Fruit fly (Drosophila melanogaster) whole organism, embryonic: ENCODE data around the gene Pmm2.

Experiments
- Atf3 ChIP-seq: fragments of 200-800 bp; sonication (Bioruptor generic); optimal IDR thresholded peaks from 3 replicates; lab custom pipeline; 2016; ENCODE audit warnings: missing biosample characterization, missing genetic modification characterization
- Bteb2 ChIP-seq: fragments of 200-800 bp; sonication (Bioruptor generic); optimal IDR thresholded peaks from 2 replicates; lab custom pipeline; 2016; ENCODE audit warnings: missing biosample characterization, missing genetic modification characterization
- CG10959 ChIP-seq: fragments of 200-800 bp; sonication (Bioruptor generic); IDR thresholded peaks from 2 replicates; pipeline ENCODE4 v1.3.6; 2022; ENCODE audit warnings: missing biosample characterization, missing genetic modification characterization
- CG10979 ChIP-seq: fragments of 200-800 bp; sonication (Bioruptor generic); optimal IDR thresholded peaks from 2 replicates; lab custom pipeline; 2018; ENCODE audit warnings: missing biosample characterization, mild to moderate bottlenecking, missing genetic modification characterization, moderate library complexity
- CG11504 ChIP-seq: fragments of 200-800 bp; sonication (Bioruptor generic); optimal IDR thresholded peaks from 3 replicates; lab custom pipeline; 2019; ENCODE audit warnings: missing biosample characterization, mild to moderate bottlenecking, missing genetic modification characterization, moderate library complexity
- CG13624 ChIP-seq: fragments of 200-800 bp; sonication (Bioruptor generic); optimal IDR thresholded peaks from 2 replicates; lab custom pipeline; 2016; ENCODE audit warnings: missing biosample characterization, missing genetic modification characterization
- CG13894 ChIP-seq: fragments of 200-800 bp; sonication (Bioruptor generic); optimal IDR thresholded peaks from 3 replicates; lab custom pipeline; 2018; ENCODE audit warnings: missing biosample characterization, mild to moderate bottlenecking, missing genetic modification characterization, moderate library complexity
- CG14014 ChIP-seq: fragments of 200-800 bp; sonication (Bioruptor generic); IDR thresholded peaks from 2 replicates; pipeline ENCODE4 v1.3.6; 2022; ENCODE audit warnings: missing biosample characterization, missing genetic modification characterization
- CG17612 ChIP-seq: fragments of 200-800 bp; sonication (Bioruptor generic); IDR thresholded peaks from 2 replicates; pipeline ENCODE4 v1.3.6; 2022; ENCODE audit warnings: missing biosample characterization, missing genetic modification characterization
- CG18619 ChIP-seq: fragments of 200-800 bp; sonication (Bioruptor generic); optimal IDR thresholded peaks from 3 replicates; lab custom pipeline; 2017; ENCODE audit warnings: missing biosample characterization, mild to moderate bottlenecking, missing genetic modification characterization
- CG32532 ChIP-seq: fragments of 200-800 bp; sonication (Bioruptor generic); IDR thresholded peaks from 2 replicates; pipeline ENCODE4 v1.3.6; 2022; ENCODE audit warnings: missing biosample characterization, missing genetic modification characterization
- CG32767 ChIP-seq: fragments of 200-800 bp; sonication (Bioruptor generic); IDR thresholded peaks from 2 replicates; pipeline ENCODE4 v1.3.6; 2022; ENCODE audit warnings: missing biosample characterization, missing genetic modification characterization
- CG34376 ChIP-seq: fragments of 200-800 bp; sonication (Bioruptor generic); optimal IDR thresholded peaks from 2 replicates; lab custom pipeline; 2018; ENCODE audit warnings: missing biosample characterization, mild to moderate bottlenecking, missing genetic modification characterization
- CG4328 ChIP-seq: fragments of 200-800 bp; sonication (Bioruptor generic); optimal IDR thresholded peaks from 3 replicates; lab custom pipeline; 2017; ENCODE audit warnings: missing biosample characterization, missing genetic modification reagents, missing genetic modification characterization
- CG4617 ChIP-seq: fragments of 200-800 bp; sonication (Bioruptor generic); optimal IDR thresholded peaks from 3 replicates; lab custom pipeline; 2016; ENCODE audit warnings: missing biosample characterization, missing genetic modification characterization, borderline replicate concordance
- CG5953 ChIP-seq: fragments of 200-800 bp; sonication (Bioruptor generic); IDR thresholded peaks from 2 replicates; pipeline ENCODE4 v1.3.6; 2022; ENCODE audit warnings: missing biosample characterization, missing genetic modification characterization
- CG8388 ChIP-seq: fragments of 200-800 bp; sonication (Bioruptor generic); optimal IDR thresholded peaks from 2 replicates; lab custom pipeline; 2019; ENCODE audit warnings: missing biosample characterization, mild to moderate bottlenecking, missing genetic modification characterization, moderate library complexity
- CG8924 ChIP-seq: fragments of 200-800 bp; optimal IDR thresholded peaks from 3 replicates; lab custom pipeline; 2019; ENCODE audit warnings: missing biosample characterization, mild to moderate bottlenecking, missing genetic modification characterization, moderate library complexity
- CrebB ChIP-seq: fragments of 200-800 bp; sonication (Bioruptor generic); optimal IDR thresholded peaks from 3 replicates; lab custom pipeline; 2018; ENCODE audit warnings: missing biosample characterization, mild to moderate bottlenecking, missing genetic modification characterization
- Dek ChIP-seq: fragments of 200-800 bp; sonication (Bioruptor generic); optimal IDR thresholded peaks from 3 replicates; lab custom pipeline; 2019; ENCODE audit warnings: missing biosample characterization, mild to moderate bottlenecking, missing genetic modification characterization, moderate library complexity
- Dip2 ChIP-seq: fragments of 200-800 bp; sonication (Bioruptor generic); IDR thresholded peaks from 2 replicates; pipeline ENCODE4 v1.3.6; 2022; ENCODE audit warnings: missing biosample characterization, missing genetic modification characterization
- Dp ChIP-seq: fragments of 200-800 bp; sonication (Bioruptor generic); optimal IDR thresholded peaks from 2 replicates; lab custom pipeline; 2018; ENCODE audit warnings: missing biosample characterization, mild to moderate bottlenecking, missing genetic modification characterization, moderate library complexity
- E2f1 ChIP-seq: fragments of 200-800 bp; sonication (Bioruptor generic); IDR thresholded peaks from 2 replicates; pipeline ENCODE4 v1.3.6; 2022; ENCODE audit warnings: missing biosample characterization, missing genetic modification characterization
- Fer1 ChIP-seq: fragments of 200-800 bp; sonication (Bioruptor generic); optimal IDR thresholded peaks from 2 replicates; lab custom pipeline; 2017; ENCODE audit warnings: missing biosample characterization, mild to moderate bottlenecking, missing genetic modification characterization
- HmgD ChIP-seq: fragments of 200-800 bp; sonication (Bioruptor generic); optimal IDR thresholded peaks from 3 replicates; lab custom pipeline; 2016; ENCODE audit warnings: missing biosample characterization, missing genetic modification characterization
- Hr51 ChIP-seq, 2 experiments: fragments of 200-800 bp; sonication (Bioruptor generic); optimal IDR thresholded peaks; 2 replicates in 1 of 2; 3 replicates in 1 of 2; lab custom pipeline; 2016 to 2018; ENCODE audit warnings: missing biosample characterization in 2 of 2, missing genetic modification characterization in 2 of 2, mild to moderate bottlenecking in 1 of 2, moderate library complexity in 1 of 2
- Mrtf ChIP-seq: fragments of 200-800 bp; sonication (Bioruptor generic); IDR thresholded peaks from 3 replicates; pipeline ENCODE4 v1.3.6; 2022; ENCODE audit warnings: missing biosample characterization, missing genetic modification characterization
- Nf-YA ChIP-seq: fragments of 200-800 bp; sonication (Bioruptor generic); IDR thresholded peaks from 2 replicates; pipeline ENCODE4 v1.3.6; 2022; ENCODE audit warnings: missing biosample characterization, missing genetic modification characterization
- NfI ChIP-seq: fragments of 200-800 bp; sonication (Bioruptor generic); optimal IDR thresholded peaks from 3 replicates; lab custom pipeline; 2018; ENCODE audit warnings: missing biosample characterization, mild to moderate bottlenecking, missing genetic modification characterization, moderate library complexity
- Sox100B ChIP-seq: fragments of 200-800 bp; sonication (Bioruptor generic); optimal IDR thresholded peaks from 3 replicates; lab custom pipeline; 2018; ENCODE audit warnings: missing biosample characterization, mild to moderate bottlenecking, missing genetic modification characterization
- Spps ChIP-seq: fragments of 200-800 bp; sonication (Bioruptor generic); optimal IDR thresholded peaks from 2 replicates; lab custom pipeline; 2018; ENCODE audit warnings: missing biosample characterization, mild to moderate bottlenecking, missing genetic modification characterization
- ab ChIP-seq: fragments of 200-800 bp; sonication (Bioruptor generic); optimal IDR thresholded peaks from 2 replicates; lab custom pipeline; 2016; ENCODE audit warnings: missing biosample characterization, missing genetic modification characterization
- aop ChIP-seq: fragments of 200-800 bp; sonication (Bioruptor generic); IDR thresholded peaks from 2 replicates; pipeline ENCODE4 v1.3.6; 2022; ENCODE audit warnings: missing biosample characterization, missing genetic modification characterization
- ap ChIP-seq: fragments of 200-800 bp; sonication (Bioruptor generic); IDR thresholded peaks from 2 replicates; pipeline ENCODE4 v1.3.6; 2022; ENCODE audit warnings: missing biosample characterization, missing genetic modification characterization
- bbx ChIP-seq: fragments of 200-800 bp; sonication (Bioruptor generic); IDR thresholded peaks from 2 replicates; pipeline ENCODE4 v1.3.6; 2022; ENCODE audit warnings: missing biosample characterization, missing genetic modification characterization; ENCODE audit not compliant: partially characterized antibody
- ci ChIP-seq: fragments of 200-800 bp; sonication (Bioruptor generic); IDR thresholded peaks from 3 replicates; pipeline ENCODE4 v1.3.6; 2022; ENCODE audit warnings: missing biosample characterization, missing genetic modification characterization
- cwo ChIP-seq: fragments of 200-800 bp; sonication (Bioruptor generic); optimal IDR thresholded peaks from 3 replicates; lab custom pipeline; 2017; ENCODE audit warnings: missing biosample characterization, missing genetic modification characterization, mild to moderate bottlenecking, moderate library complexity, missing genetic modification reagents
- dm ChIP-seq: fragments of 200-800 bp; sonication (Bioruptor generic); optimal IDR thresholded peaks from 3 replicates; lab custom pipeline; 2016; ENCODE audit warnings: missing biosample characterization, missing genetic modification characterization
- dpn ChIP-seq, 2 experiments: fragments of 200-800 bp; sonication (Bioruptor generic); optimal IDR thresholded peaks; 3 replicates each; lab custom pipeline; 2016; ENCODE audit warnings: missing biosample characterization in 2 of 2, missing genetic modification characterization in 2 of 2
- ind ChIP-seq: fragments of 200-800 bp; sonication (Bioruptor generic); optimal IDR thresholded peaks from 3 replicates; lab custom pipeline; 2016; ENCODE audit warnings: missing biosample characterization, missing genetic modification characterization
- jigr1 ChIP-seq: fragments of 200-800 bp; sonication (Bioruptor generic); IDR thresholded peaks from 3 replicates; pipeline ENCODE4 v1.3.6; 2022; ENCODE audit warnings: missing biosample characterization, missing genetic modification characterization
- odd ChIP-seq: fragments of 200-800 bp; sonication (Bioruptor generic); optimal IDR thresholded peaks from 2 replicates; lab custom pipeline; 2017; ENCODE audit warnings: missing biosample characterization, mild to moderate bottlenecking, missing genetic modification characterization
- phol ChIP-seq: fragments of 200-800 bp; sonication (Bioruptor generic); optimal IDR thresholded peaks from 3 replicates; lab custom pipeline; 2018; ENCODE audit warnings: missing biosample characterization, mild to moderate bottlenecking, missing genetic modification characterization, moderate library complexity
- pnt ChIP-seq: fragments of 200-800 bp; sonication (Bioruptor generic); optimal IDR thresholded peaks from 3 replicates; lab custom pipeline; 2016; ENCODE audit warnings: missing biosample characterization, missing genetic modification characterization
- psq ChIP-seq: fragments of 200-800 bp; sonication (Bioruptor generic); optimal IDR thresholded peaks from 2 replicates; lab custom pipeline; 2017; ENCODE audit warnings: missing biosample characterization, missing genetic modification characterization
- ranshi ChIP-seq: fragments of 200-800 bp; sonication (Bioruptor generic); IDR thresholded peaks from 2 replicates; pipeline ENCODE4 v1.3.6; 2022; ENCODE audit warnings: missing biosample characterization, missing genetic modification characterization
- ro ChIP-seq: fragments of 200-800 bp; sonication (Bioruptor generic); IDR thresholded peaks from 2 replicates; pipeline ENCODE4 v1.3.6; 2022; ENCODE audit warnings: missing biosample characterization, missing genetic modification characterization
- sima ChIP-seq: fragments of 200-800 bp; sonication (Bioruptor generic); optimal IDR thresholded peaks from 2 replicates; lab custom pipeline; 2016; ENCODE audit warnings: missing biosample characterization, missing genetic modification characterization
- sisA ChIP-seq: fragments of 200-800 bp; sonication (Bioruptor generic); IDR thresholded peaks from 2 replicates; pipeline ENCODE4 v1.3.6; 2022; ENCODE audit warnings: missing biosample characterization, missing genetic modification characterization
- slou ChIP-seq: fragments of 200-800 bp; sonication (Bioruptor generic); optimal IDR thresholded peaks from 3 replicates; lab custom pipeline; 2016; ENCODE audit warnings: missing biosample characterization, missing genetic modification characterization

The Pmm2 gene

DNA sequence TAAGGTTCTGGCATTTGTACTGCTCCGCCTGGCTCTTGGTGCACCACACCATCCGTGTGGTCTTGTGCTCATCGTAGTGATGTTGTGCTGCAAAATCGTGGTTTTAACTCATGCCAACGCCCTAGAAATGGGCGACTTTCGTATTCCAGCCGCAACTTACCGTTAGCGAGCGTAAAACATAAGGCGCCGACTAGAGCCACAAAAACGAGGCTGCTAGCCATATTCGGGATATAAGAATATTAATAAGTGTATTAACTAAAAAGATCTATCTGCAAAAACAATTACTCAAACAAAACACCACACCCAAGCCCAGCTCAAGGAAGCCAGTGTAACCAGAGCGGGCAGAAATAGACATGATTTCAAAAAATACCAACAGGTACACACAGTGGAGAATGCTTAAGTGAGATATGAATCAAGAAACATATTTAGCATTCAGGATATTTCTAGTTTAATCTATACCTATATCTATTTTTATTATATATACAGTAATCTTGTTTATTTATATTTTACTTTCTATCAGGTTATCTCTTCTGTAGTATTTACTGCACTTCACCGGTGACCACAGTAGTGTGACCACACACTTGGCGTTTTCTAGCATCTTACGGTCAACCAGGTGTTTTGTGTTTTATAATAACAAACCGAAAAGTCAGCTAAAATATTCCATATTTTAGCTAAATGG, 859 bp upstream of the Pmm2 start, which contains the start of the genes Tsf2 and CG34242 (continued):
- TF ChIP-seq sisA (GFP tag; lab: Robert Waterston, UW) (peak; percentile 96), jigr1 (GFP tag; lab: Robert Waterston, UW) (peak; percentile 59; the same call in 2 of the 3 replicates), CG4328 (GFP tag; lab: Kevin White, UChicago) (no peak), CG10979 (tag; lab: Kevin White, UChicago) (peak; percentile 85), phol (tag; lab: Kevin White, UChicago) (peak; percentile 92), NfI (GFP tag; lab: Kevin White, UChicago) (no peak), CG14014 (peak; percentile 94), psq (no peak), HmgD (GFP tag; lab: Kevin White, UChicago) (no peak), CG18619 (no peak), Atf3 (GFP tag; lab: Kevin White, UChicago) (no peak), CG11504 (tag; lab: Kevin White, UChicago) (peak; percentile 91), CG13624 (GFP tag; lab: Kevin White, UChicago) (no peak), ab (GFP tag; lab: Kevin White, UChicago) (no peak), cwo (GFP tag; lab: Kevin White, UChicago) (peak; percentile 64), CG13894 (no peak), CG32767 (GFP tag; lab: Robert Waterston, UW) (no peak), odd (GFP tag; lab: Kevin White, UChicago) (no peak), CG34376 (GFP tag; lab: Kevin White, UChicago) (no peak), CG8388 (GFP tag; lab: Kevin White, UChicago) (peak; percentile 42), CG17612 (GFP tag; lab: Robert Waterston, UW) (peak; percentile 55), Mrtf (GFP tag; lab: Robert Waterston, UW) (peak; percentile 87; the same call in 2 of the 3 replicates), Nf-YA (GFP tag; lab: Robert Waterston, UW) (peak; percentile 91), CG32532 (peak; percentile 93), ci (GFP tag; lab: Robert Waterston, UW) (no peak), Bteb2 (no peak), bbx (GFP tag; lab: Robert Waterston, UW) (no peak), sima (no peak), Spps (tag; lab: Kevin White, UChicago) (peak; percentile 29), Dp (peak; percentile 25), slou (GFP tag; lab: Kevin White, UChicago) (no peak), CG5953 (GFP tag; lab: Robert Waterston, UW) (peak; percentile 90), Sox100B (GFP tag; lab: Kevin White, UChicago) (no peak), ranshi (GFP tag; lab: Robert Waterston, UW) (peak; percentile 95), CrebB (tag; lab: Kevin White, UChicago) (no peak), ro (GFP tag; lab: Robert Waterston, UW) (peak; percentile 89), pnt (no peak), Dip2 (no peak), ind (GFP tag; lab: Kevin White, UChicago) (peak; percentile 91), ap (peak; percentile 94), Hr51 (GFP tag; optimal IDR thresholded peaks at IDR 0.05; lab: Kevin White, UChicago) (no peak), aop (GFP tag; lab: Robert Waterston, UW) (no peak), E2f1 (GFP tag; lab: Robert Waterston, UW) (peak; percentile 93), dpn (GFP tag; optimal IDR thresholded peaks at IDR 0.05; lab: Kevin White, UChicago) (peak in 1 of 2 experiments; percentile 6), CG10959 (peak; percentile 68), Fer1 (peak; percentile 72), Dek (peak; percentile 73), CG8924 (tag; lab: Kevin White, UChicago) (peak; percentile 86), CG4617 (GFP tag; lab: Kevin White, UChicago) (peak; percentile 26), dm (GFP tag; lab: Kevin White, UChicago) (no peak)
